Fruit fly (Drosophila melanogaster) whole organism, embryonic: ENCODE measurements around the gene CG10730.

Source experiments
- Aef1 ChIP-seq: fragments of 200-800 bp; sonication (Bioruptor generic); IDR thresholded peaks from 3 replicates; pipeline ENCODE4 v1.3.6; 2022; ENCODE audit warnings: missing biosample characterization, missing genetic modification characterization
- Blimp-1 ChIP-seq: fragments of 200-800 bp; sonication (Bioruptor generic); optimal IDR thresholded peaks from 3 replicates; lab custom pipeline; 2018; ENCODE audit warnings: missing biosample characterization, missing genetic modification characterization, mild to moderate bottlenecking, moderate library complexity, missing genetic modification reagents
- C15 ChIP-seq: fragments of 200-800 bp; sonication (Bioruptor generic); IDR thresholded peaks from 3 replicates; pipeline ENCODE4 v1.3.6; 2022; ENCODE audit warnings: missing biosample characterization, missing genetic modification characterization
- CG10565 ChIP-seq: fragments of 200-800 bp; sonication (Bioruptor generic); optimal IDR thresholded peaks from 3 replicates; lab custom pipeline; 2016; ENCODE audit warnings: missing biosample characterization, mild to moderate bottlenecking, missing genetic modification characterization
- CG10959 ChIP-seq: fragments of 200-800 bp; sonication (Bioruptor generic); IDR thresholded peaks from 2 replicates; pipeline ENCODE4 v1.3.6; 2022; ENCODE audit warnings: missing biosample characterization, missing genetic modification characterization
- CG11695 ChIP-seq: fragments of 200-800 bp; sonication (Bioruptor generic); IDR thresholded peaks from 3 replicates; pipeline ENCODE4 v1.3.6; 2022; ENCODE audit warnings: missing biosample characterization, missing genetic modification characterization
- CG11723 ChIP-seq: fragments of 200-800 bp; sonication (Bioruptor generic); optimal IDR thresholded peaks from 2 replicates; lab custom pipeline; 2017; ENCODE audit warnings: missing biosample characterization, mild to moderate bottlenecking, missing genetic modification characterization
- CG13287 ChIP-seq: fragments of 200-800 bp; sonication (Bioruptor generic); IDR thresholded peaks from 2 replicates; pipeline ENCODE4 v1.3.6; 2022; ENCODE audit warnings: missing biosample characterization, missing genetic modification characterization; ENCODE audit not compliant: partially characterized antibody
- CG13775 ChIP-seq: fragments of 200-800 bp; sonication (Bioruptor generic); optimal IDR thresholded peaks from 3 replicates; lab custom pipeline; 2017; ENCODE audit warnings: missing biosample characterization, mild to moderate bottlenecking, missing genetic modification characterization
- CG14050 ChIP-seq: fragments of 200-800 bp; sonication (Bioruptor generic); IDR thresholded peaks from 3 replicates; pipeline ENCODE4 v1.3.6; 2022; ENCODE audit warnings: missing biosample characterization, missing genetic modification characterization
- CG1647 ChIP-seq: fragments of 200-800 bp; sonication (Bioruptor generic); optimal IDR thresholded peaks from 3 replicates; lab custom pipeline; 2016; ENCODE audit warnings: missing biosample characterization, missing genetic modification characterization
- CG16863 ChIP-seq: fragments of 200-800 bp; sonication (Bioruptor generic); optimal IDR thresholded peaks from 3 replicates; lab custom pipeline; 2016; ENCODE audit warnings: missing biosample characterization, missing genetic modification characterization
- CG17612 ChIP-seq: fragments of 200-800 bp; sonication (Bioruptor generic); IDR thresholded peaks from 2 replicates; pipeline ENCODE4 v1.3.6; 2022; ENCODE audit warnings: missing biosample characterization, missing genetic modification characterization
- CG2120 ChIP-seq: fragments of 200-800 bp; sonication (Bioruptor generic); optimal IDR thresholded peaks from 3 replicates; lab custom pipeline; 2016; ENCODE audit warnings: missing biosample characterization, missing genetic modification characterization
- CG34376 ChIP-seq: fragments of 200-800 bp; sonication (Bioruptor generic); optimal IDR thresholded peaks from 2 replicates; lab custom pipeline; 2018; ENCODE audit warnings: missing biosample characterization, mild to moderate bottlenecking, missing genetic modification characterization
- CG4360 ChIP-seq: fragments of 200-800 bp; sonication (Bioruptor generic); IDR thresholded peaks from 2 replicates; pipeline ENCODE4 v1.3.6; 2022; ENCODE audit warnings: missing biosample characterization, missing genetic modification characterization
- CG4730 ChIP-seq: fragments of 200-800 bp; sonication (Bioruptor generic); IDR thresholded peaks from 2 replicates; pipeline ENCODE4 v1.3.6; 2022; ENCODE audit warnings: missing biosample characterization, missing genetic modification characterization
- CG6175 ChIP-seq: fragments of 200-800 bp; sonication (Bioruptor generic); IDR thresholded peaks from 3 replicates; pipeline ENCODE4 v1.3.6; 2022; ENCODE audit warnings: missing biosample characterization, missing genetic modification characterization
- CG6683 ChIP-seq: fragments of 200-800 bp; sonication (Bioruptor generic); optimal IDR thresholded peaks from 2 replicates; lab custom pipeline; 2017; ENCODE audit warnings: missing biosample characterization, mild to moderate bottlenecking, missing genetic modification characterization, missing genetic modification reagents
- CG7987 ChIP-seq: fragments of 200-800 bp; sonication (Bioruptor generic); optimal IDR thresholded peaks from 2 replicates; lab custom pipeline; 2018; ENCODE audit warnings: missing biosample characterization, mild to moderate bottlenecking, missing genetic modification characterization, moderate library complexity
- CG9876 ChIP-seq: fragments of 200-800 bp; sonication (Bioruptor generic); optimal IDR thresholded peaks from 2 replicates; lab custom pipeline; 2016; ENCODE audit warnings: missing biosample characterization, missing genetic modification characterization
- CHES-1-like ChIP-seq: fragments of 200-800 bp; sonication (Bioruptor generic); optimal IDR thresholded peaks from 2 replicates; lab custom pipeline; 2016; ENCODE audit warnings: missing biosample characterization, missing genetic modification characterization
- CkIIα-i1 ChIP-seq: fragments of 200-800 bp; sonication (Bioruptor generic); IDR thresholded peaks from 2 replicates; pipeline ENCODE4 v1.3.6; 2022; ENCODE audit warnings: missing biosample characterization, missing genetic modification characterization
- Elba2 ChIP-seq: fragments of 200-800 bp; sonication (Bioruptor generic); optimal IDR thresholded peaks from 3 replicates; lab custom pipeline; 2016; ENCODE audit warnings: missing biosample characterization, missing genetic modification characterization
- Fer1 ChIP-seq: fragments of 200-800 bp; sonication (Bioruptor generic); optimal IDR thresholded peaks from 2 replicates; lab custom pipeline; 2017; ENCODE audit warnings: missing biosample characterization, mild to moderate bottlenecking, missing genetic modification characterization
- Hand ChIP-seq: fragments of 200-800 bp; sonication (Bioruptor generic); optimal IDR thresholded peaks from 2 replicates; lab custom pipeline; 2017; ENCODE audit warnings: mild to moderate bottlenecking, missing biosample characterization, missing genetic modification reagents, missing genetic modification characterization
- HmgZ ChIP-seq: fragments of 200-800 bp; sonication (Bioruptor generic); optimal IDR thresholded peaks from 2 replicates; lab custom pipeline; 2018; ENCODE audit warnings: missing biosample characterization, mild to moderate bottlenecking, missing genetic modification characterization
- Kr ChIP-seq: fragments of 200-800 bp; sonication (Bioruptor generic); optimal IDR thresholded peaks from 2 replicates; lab custom pipeline; 2017; ENCODE audit warnings: missing biosample characterization, mild to moderate bottlenecking, missing genetic modification characterization
- Lhr ChIP-seq: fragments of 200-800 bp; sonication (Bioruptor generic); optimal IDR thresholded peaks from 3 replicates; lab custom pipeline; 2017; ENCODE audit warnings: mild to moderate bottlenecking, missing biosample characterization, missing genetic modification reagents, missing genetic modification characterization
- Myb ChIP-seq: fragments of 200-800 bp; sonication (Bioruptor generic); optimal IDR thresholded peaks from 2 replicates; lab custom pipeline; 2016; ENCODE audit warnings: missing biosample characterization, missing genetic modification characterization
- Pdp1 ChIP-seq, 2 experiments: fragments of 200-800 bp; sonication (Bioruptor generic); optimal IDR thresholded peaks; 3 replicates each; lab custom pipeline; 2016; ENCODE audit warnings: missing biosample characterization in 2 of 2, missing genetic modification characterization in 2 of 2, mild to moderate bottlenecking in 1 of 2, moderate library complexity in 1 of 2
- Rfx ChIP-seq: fragments of 200-800 bp; sonication (Bioruptor generic); IDR thresholded peaks from 2 replicates; pipeline ENCODE4 v1.3.6; 2022; ENCODE audit warnings: missing biosample characterization, missing genetic modification characterization
- Sox102F ChIP-seq: fragments of 200-800 bp; sonication (Bioruptor generic); optimal IDR thresholded peaks from 2 replicates; lab custom pipeline; 2018; ENCODE audit warnings: missing biosample characterization, mild to moderate bottlenecking, missing genetic modification characterization, moderate library complexity
- Sry-β ChIP-seq: fragments of 200-800 bp; sonication (Bioruptor generic); optimal IDR thresholded peaks from 2 replicates; lab custom pipeline; 2018; ENCODE audit warnings: missing biosample characterization, mild to moderate bottlenecking, missing genetic modification characterization, moderate library complexity
- Ssrp ChIP-seq: fragments of 200-800 bp; sonication (Bioruptor generic); optimal IDR thresholded peaks from 2 replicates; lab custom pipeline; 2018; ENCODE audit warnings: missing biosample characterization, mild to moderate bottlenecking, missing genetic modification characterization, moderate library complexity
- Taf1 ChIP-seq: fragments of 200-800 bp; sonication (Bioruptor generic); IDR thresholded peaks from 2 replicates; pipeline ENCODE4 v1.3.6; 2022; ENCODE audit warnings: missing biosample characterization, missing genetic modification characterization
- Usf ChIP-seq: fragments of 200-800 bp; sonication (Bioruptor generic); optimal IDR thresholded peaks from 2 replicates; lab custom pipeline; 2017; ENCODE audit warnings: missing genotype, missing biosample characterization, missing genetic modification characterization
- dan ChIP-seq: fragments of 200-800 bp; sonication (Bioruptor generic); IDR thresholded peaks from 2 replicates; pipeline ENCODE4 v1.3.6; 2022; ENCODE audit warnings: missing biosample characterization, missing genetic modification characterization
- gcm ChIP-seq: fragments of 200-800 bp; sonication (Bioruptor generic); optimal IDR thresholded peaks from 2 replicates; lab custom pipeline; 2019; ENCODE audit warnings: missing biosample characterization, mild to moderate bottlenecking, missing genetic modification characterization, moderate library complexity
- grn ChIP-seq: fragments of 200-800 bp; sonication (Bioruptor generic); optimal IDR thresholded peaks from 3 replicates; lab custom pipeline; 2017; ENCODE audit warnings: missing biosample characterization, missing genetic modification characterization
- ken ChIP-seq: fragments of 200-800 bp; sonication (Bioruptor generic); IDR thresholded peaks from 3 replicates; pipeline ENCODE4 v1.3.6; 2022; ENCODE audit warnings: missing biosample characterization, missing genetic modification characterization
- mam ChIP-seq: fragments of 200-800 bp; sonication (Bioruptor generic); optimal IDR thresholded peaks from 3 replicates; lab custom pipeline; 2016; ENCODE audit warnings: missing biosample characterization, missing genetic modification characterization
- odd ChIP-seq: fragments of 200-800 bp; sonication (Bioruptor generic); optimal IDR thresholded peaks from 2 replicates; lab custom pipeline; 2017; ENCODE audit warnings: missing biosample characterization, mild to moderate bottlenecking, missing genetic modification characterization
- otp ChIP-seq: fragments of 200-800 bp; sonication (Bioruptor generic); IDR thresholded peaks from 3 replicates; pipeline ENCODE4, ENCODE4 v1.3.6; 2022; ENCODE audit warnings: missing biosample characterization, missing genetic modification characterization
- pzg ChIP-seq: fragments of 200-800 bp; sonication (Bioruptor generic); optimal IDR thresholded peaks from 3 replicates; lab custom pipeline; 2018; ENCODE audit warnings: missing biosample characterization, mild to moderate bottlenecking, missing genetic modification characterization, moderate library complexity
- sens-2 ChIP-seq: fragments of 200-800 bp; sonication (Bioruptor generic); IDR thresholded peaks from 2 replicates; pipeline ENCODE4 v1.3.6; 2022; ENCODE audit warnings: missing biosample characterization, missing genetic modification characterization
- slbo ChIP-seq: fragments of 200-800 bp; sonication (Bioruptor generic); IDR thresholded peaks from 2 replicates; pipeline ENCODE4 v1.3.6; 2022; ENCODE audit warnings: missing biosample characterization, missing genetic modification characterization
- sqz ChIP-seq: fragments of 200-800 bp; sonication (Bioruptor generic); optimal IDR thresholded peaks from 3 replicates; lab custom pipeline; 2018; ENCODE audit warnings: missing biosample characterization, mild to moderate bottlenecking, missing genetic modification characterization
- trem ChIP-seq: fragments of 200-800 bp; optimal IDR thresholded peaks from 3 replicates; lab custom pipeline; 2019; ENCODE audit warnings: missing biosample characterization, mild to moderate bottlenecking, missing genetic modification characterization, moderate library complexity
- ttk ChIP-seq: fragments of 200-800 bp; sonication (Bioruptor generic); IDR thresholded peaks from 2 replicates; pipeline ENCODE4 v2.1.2; 2022; ENCODE audit warnings: missing biosample characterization, missing genetic modification characterization

Gene CG10730

DNA sequence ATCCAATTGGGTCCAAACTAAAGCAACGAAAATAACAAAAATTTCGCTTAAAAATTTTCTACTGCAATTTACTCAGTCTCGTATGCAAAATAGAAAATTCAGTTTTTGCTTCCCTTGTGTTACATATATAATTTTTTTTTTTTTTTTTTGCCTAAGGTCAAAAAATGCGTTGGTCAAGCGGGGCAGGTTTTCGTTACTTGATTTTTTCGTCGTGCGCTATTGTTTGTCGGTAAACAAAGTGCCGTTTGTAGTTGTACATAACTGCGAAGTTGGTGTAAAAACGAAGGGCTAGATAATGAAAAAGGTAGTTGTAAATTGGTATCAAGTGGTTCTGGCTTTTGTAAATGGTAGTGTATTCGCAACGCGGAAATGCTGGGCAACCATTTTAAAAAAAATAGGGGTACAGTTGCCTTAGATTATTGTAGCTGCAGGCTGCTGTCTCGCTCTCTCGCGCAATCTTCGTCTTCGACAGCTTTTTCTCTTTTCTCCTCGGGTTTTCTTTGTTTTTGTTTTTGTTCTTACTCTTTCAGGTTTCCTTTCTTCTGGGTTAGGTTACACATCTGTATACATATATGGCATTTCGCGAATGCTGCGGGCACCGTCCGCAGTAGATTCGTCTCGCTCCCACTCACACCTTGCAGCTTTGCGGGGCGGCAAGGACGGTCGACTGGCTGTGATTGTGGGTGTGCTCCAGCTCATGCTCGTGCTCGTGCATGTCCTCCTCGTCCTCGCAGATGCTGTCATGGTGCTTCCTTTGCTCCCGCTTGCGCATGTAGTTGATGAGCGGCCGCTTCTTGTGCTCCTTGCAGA, 10.4 kb upstream of the CG10730 start (continued):
- TF ChIP-seq trem (tag; lab: Kevin White, UChicago) (no peak), CHES-1-like (GFP tag; lab: Kevin White, UChicago) (no peak), CG14050 (GFP tag; lab: Robert Waterston, UW) (no peak), ken (GFP tag; lab: Robert Waterston, UW) (0 out of 3 replicates have a peak, but pooled peaks have one; percentile 41), CG1647 (GFP tag; lab: Kevin White, UChicago) (no peak), Kr (GFP tag; lab: Kevin White, UChicago) (no peak), Fer1 (GFP tag; lab: Kevin White, UChicago) (no peak), Blimp-1 (GFP tag; lab: Kevin White, UChicago) (no peak), CG9876 (GFP tag; lab: Kevin White, UChicago) (no peak), Sox102F (GFP tag; lab: Kevin White, UChicago) (peak; percentile 15), CG16863 (GFP tag; lab: Kevin White, UChicago) (no peak), CkIIα-i1 (GFP tag; lab: Robert Waterston, UW) (no peak), grn (no peak), Sry-β (GFP tag; lab: Kevin White, UChicago) (no peak), Aef1 (GFP tag; lab: Robert Waterston, UW) (no peak), CG6175 (no peak), Ssrp (tag; lab: Kevin White, UChicago) (no peak), otp (no peak), CG17612 (no peak), CG10959 (GFP tag; lab: Robert Waterston, UW) (no peak), Rfx (GFP tag; lab: Robert Waterston, UW) (peak; percentile 21; the same call in 1 of the 2 replicates), CG13775 (no peak), gcm (GFP tag; lab: Kevin White, UChicago) (no peak), CG7987 (GFP tag; lab: Kevin White, UChicago) (no peak), Taf1 (GFP tag; lab: Robert Waterston, UW) (no peak), CG11723 (GFP tag; lab: Kevin White, UChicago) (no peak), CG6683 (no peak), CG4360 (GFP tag; lab: Robert Waterston, UW) (no peak), CG13287 (GFP tag; lab: Robert Waterston, UW) (no peak), odd (GFP tag; lab: Kevin White, UChicago) (no peak), HmgZ (no peak), CG4730 (GFP tag; lab: Robert Waterston, UW) (no peak), Elba2 (no peak), pzg (no peak), Myb (no peak), sqz (GFP tag; lab: Kevin White, UChicago) (peak; percentile 16), dan (GFP tag; lab: Robert Waterston, UW) (no peak), Pdp1 (GFP tag; optimal IDR thresholded peaks at IDR 0.05; lab: Kevin White, UChicago) (no peak), CG11695 (no peak), mam (GFP tag; lab: Kevin White, UChicago) (no peak), C15 (GFP tag; lab: Robert Waterston, UW) (no peak), Usf (no peak), sens-2 (GFP tag; lab: Robert Waterston, UW) (0 out of 2 replicates have a peak, but pooled peaks have one; percentile 16), Lhr (GFP tag; lab: Kevin White, UChicago) (no peak), CG10565 (GFP tag; lab: Kevin White, UChicago) (no peak), slbo (GFP tag; lab: Robert Waterston, UW) (peak; percentile 37; the same call in 1 of the 2 replicates), CG2120 (GFP tag; lab: Kevin White, UChicago) (peak; percentile 13), CG34376 (GFP tag; lab: Kevin White, UChicago) (no peak), ttk (GFP tag; lab: Robert Waterston, UW) (no peak), Hand (no peak)
